Worm (Caenorhabditis elegans) whole organism, young adult: Measurements from ENCODE around the gene nprl-3.

Source experiments
- F33H1.4 ChIP-seq: fragments of 200-800 bp; sonication (Bioruptor generic); IDR thresholded peaks from 2 replicates; pipeline ENCODE4 v1.3.6; 2022; ENCODE audit warnings: missing genetic modification reagents, missing genetic modification characterization, missing compliant biosample characterization
- F37B4.10 ChIP-seq: fragments of 200-800 bp; sonication (Bioruptor generic); IDR thresholded peaks from 2 replicates; pipeline ENCODE4 v1.3.6; 2022; ENCODE audit warnings: missing genetic modification characterization, missing compliant biosample characterization
- F49E8.2 ChIP-seq: sonication (generic microtip); optimal IDR thresholded peaks from 3 replicates; lab custom pipeline; 2017; ENCODE audit warnings: missing genetic modification characterization, mild to moderate bottlenecking, missing compliant biosample characterization, antibody characterized with exemption, moderate library complexity; ENCODE audit not compliant: insufficient read depth
- hlh-26 ChIP-seq: fragments of 200-800 bp; sonication (Bioruptor generic); conservative IDR thresholded peaks from 2 replicates; pipeline ENCODE4 v1.3.6; 2022; ENCODE audit warnings: missing genetic modification reagents, missing genetic modification characterization, missing compliant biosample characterization
- mxl-1 ChIP-seq: sonication (generic microtip); optimal IDR thresholded peaks from 2 replicates; lab custom pipeline; 2016; ENCODE audit warnings: missing genetic modification characterization, missing compliant biosample characterization

- no peak for TF ChIP-seq F49E8.2 (tag; lab: Kevin White, UChicago)
- TF ChIP-seq F37B4.10 (GFP tag; lab: Robert Waterston, UW) = no peak
- TF ChIP-seq mxl-1 (tag; lab: Kevin White, UChicago) = no peak
- no peak for TF ChIP-seq F33H1.4 (GFP tag; lab: Robert Waterston, UW)
- no peak for TF ChIP-seq hlh-26 (GFP tag; lab: Robert Waterston, UW)
These were observed 35.7 kb downstream of the nprl-3 start for ce11 chrIV:8333034-8333433.
